Worm (Caenorhabditis elegans) whole organism, early embryonic: ENCODE results near the gene fbxb-50.
"Not testable (repeated sequence)": the region's sequence is repeated elsewhere in the genome, so short reads cannot be mapped to it uniquely, and the experiment has no call there.

Experiments used
- B0310.2 ChIP-seq: sonication (generic microtip); optimal IDR thresholded peaks from 2 replicates; lab custom pipeline; 2016; ENCODE audit warnings: mild to moderate bottlenecking, missing genetic modification characterization, missing compliant biosample characterization
- ama-1 ChIP-seq: fragments of 150-350 bp; optimal IDR thresholded peaks from 2 replicates; lab custom pipeline; 2014
- hmg-4 ChIP-seq: fragments of 200-800 bp; sonication (Bioruptor generic); optimal IDR thresholded peaks from 2 replicates; lab custom pipeline; 2018; ENCODE audit warnings: mild to moderate bottlenecking, missing genetic modification characterization, missing compliant biosample characterization

ce11 chrII:1540628-1541027 lies 15.6 kb upstream of the fbxb-50 start, which contains the start of gene poml-4:
- TF ChIP-seq B0310.2; ama-1 (lab: Kevin White, UChicago); hmg-4: not testable (repeated sequence)
